Fruit fly (Drosophila melanogaster): ENCODE measurements around the gene CG5281.
A peak's percentile ranks its signal among the peaks of the same experiment; 100 is the strongest.

Gene CG5281

dm6 chr3R:11435537-11436234 is at the start of gene CG5281, which contains the start of gene Exd2:
Gene CG5281, plus strand, starts transcription at chr3R:11435850.
Gene Exd2, minus strand, starts transcription at chr3R:11435703.
- TF ChIP-seq NC2β (GFP tag; optimal IDR thresholded peaks at IDR 0.05) (peak; percentile 51), CG13624 (GFP tag; optimal IDR thresholded peaks at IDR 0.05) (peak; percentile 16), tll (GFP tag; optimal IDR thresholded peaks at IDR 0.05) (peak in 1 of 2 experiments; percentile 4), CG12299 (tag; optimal IDR thresholded peaks at IDR 0.05) (peak; percentile 39), CG12219 (GFP tag; optimal IDR thresholded peaks at IDR 0.05) (peak; percentile 30), cato (GFP tag; optimal IDR thresholded peaks at IDR 0.05; ENCODE audit: borderline replicate concordance) (peak; percentile 22), D (optimal IDR thresholded peaks at IDR 0.05) (no peak), D (GFP tag; optimal IDR thresholded peaks at IDR 0.05) (peak; percentile 43), CG7745 (tag; optimal IDR thresholded peaks at IDR 0.05) (no peak), CG17829 (tag; optimal IDR thresholded peaks at IDR 0.05) (peak; percentile 44), Eip74EF (GFP tag; optimal IDR thresholded peaks at IDR 0.05) (no peak), CG18764 (GFP tag; optimal IDR thresholded peaks at IDR 0.05) (peak; percentile 41), Opbp (GFP tag; IDR thresholded peaks at IDR 0.05; ENCODE audit: partially characterized antibody) (no peak), Max (GFP tag; optimal IDR thresholded peaks at IDR 0.05) (peak; percentile 56), CG8359 (GFP tag; optimal IDR thresholded peaks at IDR 0.05; ENCODE audit: borderline replicate concordance) (no peak), Oaz (GFP tag; IDR thresholded peaks at IDR 0.05) (no peak), row (GFP tag; IDR thresholded peaks at IDR 0.05) (peak; percentile 38; the same call in 2 of the 3 replicates), corto (GFP tag; optimal IDR thresholded peaks at IDR 0.05) (no peak), CG12104 (GFP tag; optimal IDR thresholded peaks at IDR 0.05) (no peak), BEAF-32 (GFP tag; optimal IDR thresholded peaks at IDR 0.05) (peak; percentile 63), CG3281 (GFP tag; optimal IDR thresholded peaks at IDR 0.05) (peak; percentile 44), dysf (GFP tag; IDR thresholded peaks at IDR 0.05) (peak; percentile 38; the same call in 1 of the 3 replicates), Dad (GFP tag; optimal IDR thresholded peaks at IDR 0.05) (peak; percentile 47), Ravus (GFP tag; IDR thresholded peaks at IDR 0.05) (no peak), tgo (GFP tag; IDR thresholded peaks at IDR 0.05) (peak; percentile 14; the same call in 1 of the 3 replicates), CG9932 (GFP tag; IDR thresholded peaks at IDR 0.05) (peak; percentile 56), CG7987 (GFP tag; optimal IDR thresholded peaks at IDR 0.05) (peak; percentile 20), dati (GFP tag; IDR thresholded peaks at IDR 0.05) (no peak), al (GFP tag; IDR thresholded peaks at IDR 0.05) (no peak), pum (GFP tag; optimal IDR thresholded peaks at IDR 0.05) (peak; percentile 49), fru (optimal IDR thresholded peaks at IDR 0.05) (no peak), Pdp1 (GFP tag; optimal IDR thresholded peaks at IDR 0.05) (peak in 1 of 2 experiments; percentile 43), CG10366 (GFP tag; IDR thresholded peaks at IDR 0.05) (peak; percentile 31; the same call in 1 of the 2 replicates), Drgx (GFP tag; IDR thresholded peaks at IDR 0.05) (no peak), CG13775 (GFP tag; optimal IDR thresholded peaks at IDR 0.05) (peak; percentile 61), CG1024 (GFP tag; IDR thresholded peaks at IDR 0.05) (no peak), ase (GFP tag; IDR thresholded peaks at IDR 0.05) (no peak), CG13287 (GFP tag; IDR thresholded peaks at IDR 0.05; ENCODE audit: partially characterized antibody) (peak; percentile 54; the same call in 1 of the 2 replicates), CG14050 (GFP tag; IDR thresholded peaks at IDR 0.05) (0 out of 3 replicates have a peak, but pooled peaks have one; percentile 23), Sin3A (optimal IDR thresholded peaks at IDR 0.05) (peak; percentile 86), Hmr (GFP tag; optimal IDR thresholded peaks at IDR 0.05) (peak; percentile 68), CG12942 (GFP tag; optimal IDR thresholded peaks at IDR 0.05) (peak; percentile 20), crp (GFP tag; optimal IDR thresholded peaks at IDR 0.05) (peak; percentile 60 to 93), CG17361 (GFP tag; IDR thresholded peaks at IDR 0.05) (peak; percentile 64; the same call in 2 of the 3 replicates), nerfin-1 (tag; optimal IDR thresholded peaks at IDR 0.05) (peak; percentile 48), zen (tag; optimal IDR thresholded peaks at IDR 0.05) (peak; percentile 9), HHEX (GFP tag; optimal IDR thresholded peaks at IDR 0.05) (peak; percentile 45), CG4854 (GFP tag; optimal IDR thresholded peaks at IDR 0.05) (peak; percentile 22), Gsc (GFP tag; IDR thresholded peaks at IDR 0.05) (no peak)

Data from whole organism, embryonic.